Fruit fly (Drosophila melanogaster) whole organism, prepupa: ENCODE data around the gene CG15145.

Experiments
- Blimp-1 ChIP-seq: fragments of 200-800 bp; sonication (Bioruptor generic); optimal IDR thresholded peaks from 3 replicates; lab custom pipeline; 2017; ENCODE audit warnings: missing biosample characterization, missing genetic modification characterization, mild to moderate bottlenecking, moderate library complexity, missing genetic modification reagents
- CG31627 ChIP-seq: fragments of 200-800 bp; sonication (Bioruptor generic); optimal IDR thresholded peaks from 3 replicates; lab custom pipeline; 2016; ENCODE audit warnings: missing biosample characterization, missing genetic modification characterization
- CG9139 ChIP-seq: fragments of 200-800 bp; sonication (Bioruptor generic); optimal IDR thresholded peaks from 3 replicates; lab custom pipeline; 2017; ENCODE audit warnings: missing biosample characterization, mild to moderate bottlenecking, missing genetic modification characterization
- Ets21C ChIP-seq: fragments of 200-800 bp; sonication (Bioruptor generic); optimal IDR thresholded peaks from 3 replicates; lab custom pipeline; 2016; ENCODE audit warnings: missing biosample characterization, missing genetic modification characterization
- Lpt ChIP-seq: fragments of 200-800 bp; sonication (Bioruptor generic); optimal IDR thresholded peaks from 3 replicates; lab custom pipeline; 2016; ENCODE audit warnings: missing biosample characterization, missing genetic modification characterization
- OdsH ChIP-seq: fragments of 200-800 bp; sonication (Bioruptor generic); optimal IDR thresholded peaks from 3 replicates; lab custom pipeline; 2016; ENCODE audit warnings: missing biosample characterization, missing genetic modification characterization
- Sox102F ChIP-seq: fragments of 200-800 bp; sonication (Bioruptor generic); optimal IDR thresholded peaks from 2 replicates; lab custom pipeline; 2016; ENCODE audit warnings: missing biosample characterization, mild to moderate bottlenecking, missing genetic modification characterization
- lz ChIP-seq: fragments of 200-800 bp; sonication (Bioruptor generic); optimal IDR thresholded peaks from 3 replicates; lab custom pipeline; 2016; ENCODE audit warnings: missing biosample characterization, missing genetic modification characterization
- ss ChIP-seq, 2 experiments: fragments of 200-800 bp; sonication (Bioruptor generic); optimal IDR thresholded peaks; 2 replicates in 1 of 2; 3 replicates in 1 of 2; lab custom pipeline; 2017 to 2018; ENCODE audit warnings: mild to moderate bottlenecking in 2 of 2, missing biosample characterization in 2 of 2, missing genetic modification characterization in 2 of 2, moderate library complexity in 1 of 2

- TF ChIP-seq CG9139 (GFP tag; lab: Kevin White, UChicago) (no peak), OdsH (GFP tag; lab: Kevin White, UChicago) (no peak), Blimp-1 (no peak), Lpt (no peak), Sox102F (no peak), CG31627 (no peak), lz (GFP tag; lab: Kevin White, UChicago) (no peak), ss (GFP tag; optimal IDR thresholded peaks at IDR 0.05; lab: Kevin White, UChicago) (no peak), Ets21C (GFP tag; lab: Kevin White, UChicago) (no peak)
Observed at dm6 chr2L:17560125-17561019, 28.3 kb upstream of the CG15145 start.
